Worm (Caenorhabditis elegans): ENCODE data around the gene glt-3.

DNA sequence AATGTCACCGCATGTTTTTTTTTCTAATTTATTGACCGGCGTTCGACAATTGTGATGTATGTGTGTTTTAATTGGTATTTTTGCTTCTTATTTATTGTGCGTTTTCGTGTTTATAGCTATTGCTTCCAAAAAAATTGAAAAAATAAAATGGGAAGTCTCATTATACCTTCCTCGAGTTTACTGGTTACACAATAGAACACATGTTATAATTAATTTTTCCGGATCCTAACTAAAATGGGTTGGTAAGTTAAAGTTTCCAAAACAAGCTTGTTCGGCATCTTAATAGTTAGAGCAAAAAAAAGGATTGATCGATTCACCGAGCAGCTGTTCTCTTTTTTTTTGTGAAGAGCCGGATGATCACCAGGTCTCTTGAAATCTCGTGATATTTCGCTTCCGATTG, 25.4 kb downstream of the glt-3 start, which contains the start of gene ttr-54:
- TF ChIP-seq cog-1 (tag; optimal IDR thresholded peaks at IDR 0.05) (no peak), klf-2 (GFP tag; conservative IDR thresholded peaks at IDR 0.05) (no peak), tab-1 (GFP tag; IDR thresholded peaks at IDR 0.05) (no peak), med-1 (GFP tag; optimal IDR thresholded peaks at IDR 0.05; ENCODE audit: insufficient read depth) (no peak), ref-1 (GFP tag; conservative IDR thresholded peaks at IDR 0.05) (no peak), T22C8.4 (GFP tag; IDR thresholded peaks at IDR 0.05) (no peak), ztf-23 (GFP tag; IDR thresholded peaks at IDR 0.05) (no peak), flt-1 (GFP tag; IDR thresholded peaks at IDR 0.05) (no peak)

Data from whole organism, midembryonic.